Worm (Caenorhabditis elegans) whole organism, L4 larva: ENCODE measurements around the gene ama-1.

ENCODE experiments used
- F10B5.3 ChIP-seq: sonication (generic microtip); optimal IDR thresholded peaks from 2 replicates; lab custom pipeline; 2016; ENCODE audit warnings: mild to moderate bottlenecking, missing genetic modification characterization, missing compliant biosample characterization
- F26F4.8 ChIP-seq: fragments of 200-800 bp; sonication (Bioruptor generic); conservative IDR thresholded peaks from 2 replicates; pipeline ENCODE4 v1.3.6; 2022; ENCODE audit warnings: missing genetic modification characterization, missing compliant biosample characterization
- F49E8.2 ChIP-seq: sonication (generic microtip); optimal IDR thresholded peaks from 2 replicates; lab custom pipeline; 2016; ENCODE audit warnings: missing compliant biosample characterization, mild to moderate bottlenecking, missing genetic modification characterization, borderline replicate concordance
- R02D3.7 ChIP-seq: fragments of 150-350 bp; sonication (generic microtip); optimal IDR thresholded peaks from 3 replicates; lab custom pipeline; 2014; ENCODE audit warnings: missing biosample characterization, missing genetic modification characterization
- T20F7.1 ChIP-seq: fragments of 200-800 bp; sonication (Bioruptor generic); optimal IDR thresholded peaks from 2 replicates; lab custom pipeline; 2018; ENCODE audit warnings: mild to moderate bottlenecking, missing genetic modification characterization, missing compliant biosample characterization
- T26A8.4 ChIP-seq: fragments of 200-800 bp; sonication (Bioruptor generic); IDR thresholded peaks from 2 replicates; pipeline ENCODE4 v1.3.6; 2022; ENCODE audit warnings: missing genetic modification characterization, missing compliant biosample characterization
- aha-1 ChIP-seq: fragments of 150-350 bp; peaks from one replicate; lab custom pipeline; 2014; ENCODE audit warnings: missing biosample characterization, missing genetic modification characterization
- ceh-20 ChIP-seq: fragments of 200-800 bp; sonication (Bioruptor generic); IDR thresholded peaks from 2 replicates; pipeline ENCODE4 v1.3.6; 2022; ENCODE audit warnings: missing genetic modification reagents, missing genetic modification characterization, missing compliant biosample characterization
- ceh-62 ChIP-seq: sonication (generic microtip); optimal IDR thresholded peaks from 2 replicates; lab custom pipeline; 2017; ENCODE audit warnings: missing biosample characterization, missing genetic modification characterization
- cey-2 ChIP-seq: sonication (generic microtip); optimal IDR thresholded peaks from 3 replicates; lab custom pipeline; 2017; ENCODE audit warnings: missing genetic modification characterization, mild to moderate bottlenecking, missing compliant biosample characterization, antibody characterized with exemption, borderline replicate concordance; ENCODE audit not compliant: insufficient read depth
- dmd-6 ChIP-seq: fragments of 200-800 bp; sonication (Bioruptor generic); IDR thresholded peaks from 2 replicates; pipeline ENCODE4 v1.3.6; 2022; ENCODE audit warnings: missing genetic modification reagents, missing genetic modification characterization, missing compliant biosample characterization
- dmd-8 ChIP-seq: fragments of 200-800 bp; sonication (Bioruptor generic); IDR thresholded peaks from 2 replicates; pipeline ENCODE4 v1.3.6; 2022; ENCODE audit warnings: missing genetic modification characterization, missing compliant biosample characterization
- dmd-9 ChIP-seq: fragments of 200-800 bp; sonication (Bioruptor generic); IDR thresholded peaks from 2 replicates; pipeline ENCODE4 v1.3.6; 2022; ENCODE audit warnings: missing genetic modification reagents, missing genetic modification characterization, missing compliant biosample characterization
- egl-27 ChIP-seq: sonication (generic microtip); optimal IDR thresholded peaks from 3 replicates; lab custom pipeline; 2017; ENCODE audit warnings: missing biosample characterization, missing genetic modification reagents, missing genetic modification characterization
- egl-43 ChIP-seq: fragments of 200-800 bp; sonication (Bioruptor generic); IDR thresholded peaks from 2 replicates; pipeline ENCODE4 v1.3.6; 2022; ENCODE audit warnings: missing genetic modification reagents, missing genetic modification characterization, missing compliant biosample characterization
- fkh-10 ChIP-seq: fragments of 150-350 bp; optimal IDR thresholded peaks from 2 replicates; lab custom pipeline; 2014; ENCODE audit warnings: missing biosample characterization, missing genetic modification reagents, missing genetic modification characterization
- fos-1 ChIP-seq: fragments of 150-350 bp; optimal IDR thresholded peaks from 2 replicates; lab custom pipeline; 2014; ENCODE audit warnings: missing biosample characterization, missing genetic modification characterization
- hlh-11 ChIP-seq: fragments of 200-800 bp; sonication (Bioruptor generic); optimal IDR thresholded peaks from 2 replicates; lab custom pipeline; 2018; ENCODE audit warnings: mild to moderate bottlenecking, missing genetic modification characterization, missing compliant biosample characterization
- hlh-30 ChIP-seq: sonication (generic microtip); optimal IDR thresholded peaks from 2 replicates; lab custom pipeline; 2017; ENCODE audit warnings: antibody characterized with exemption, mild to moderate bottlenecking, missing genetic modification characterization, missing compliant biosample characterization; ENCODE audit not compliant: insufficient read depth
- lim-7 ChIP-seq: fragments of 200-800 bp; sonication (Bioruptor generic); IDR thresholded peaks from 2 replicates; pipeline ENCODE4 v1.3.6; 2022; ENCODE audit warnings: missing genetic modification characterization, missing compliant biosample characterization
- lin-1 ChIP-seq: fragments of 200-800 bp; sonication (Bioruptor generic); IDR thresholded peaks from 2 replicates; pipeline ENCODE4 v1.3.6; 2022; ENCODE audit warnings: missing genetic modification reagents, missing genetic modification characterization, missing compliant biosample characterization
- lin-29 ChIP-seq: fragments of 200-800 bp; sonication (Bioruptor generic); IDR thresholded peaks from 2 replicates; pipeline ENCODE4 v1.3.6; 2022; ENCODE audit warnings: missing genetic modification reagents, missing genetic modification characterization, missing compliant biosample characterization
- mdl-1 ChIP-seq, 2 experiments: fragments of 150-350 bp in 1 of 2; sonication (generic microtip) in 1 of 2; optimal IDR thresholded peaks; 2 replicates each; lab custom pipeline; 2014 to 2017; ENCODE audit warnings: missing biosample characterization in 2 of 2, missing genetic modification characterization in 2 of 2
- mdt-29 ChIP-seq: fragments of 200-800 bp; sonication (Bioruptor generic); IDR thresholded peaks from 2 replicates; pipeline ENCODE4 v1.3.6; 2022; ENCODE audit warnings: missing genetic modification reagents, missing genetic modification characterization, missing compliant biosample characterization
- mxl-2 ChIP-seq: fragments of 200-800 bp; sonication (Bioruptor generic); conservative IDR thresholded peaks from 2 replicates; pipeline ENCODE4 v1.3.6; 2022; ENCODE audit warnings: missing genetic modification reagents, missing genetic modification characterization, missing compliant biosample characterization
- mxl-3 ChIP-seq: fragments of 200-800 bp; sonication (Bioruptor generic); optimal IDR thresholded peaks from 2 replicates; lab custom pipeline; 2018; ENCODE audit warnings: mild to moderate bottlenecking, missing genetic modification characterization, missing compliant biosample characterization
- nhr-41 ChIP-seq: fragments of 200-800 bp; sonication (Bioruptor generic); IDR thresholded peaks from 2 replicates; pipeline ENCODE4 v1.3.6; 2022; ENCODE audit warnings: missing genetic modification reagents, missing genetic modification characterization, missing compliant biosample characterization
- nhr-48 ChIP-seq: sonication (generic microtip); optimal IDR thresholded peaks from 2 replicates; lab custom pipeline; 2016; ENCODE audit warnings: mild to moderate bottlenecking, missing genetic modification characterization, missing compliant biosample characterization
- nhr-77 ChIP-seq: fragments of 150-350 bp; optimal IDR thresholded peaks from 2 replicates; lab custom pipeline; 2014; ENCODE audit warnings: missing biosample characterization, missing genetic modification characterization
- php-3 ChIP-seq: fragments of 200-800 bp; sonication (Bioruptor generic); IDR thresholded peaks from 2 replicates; pipeline ENCODE4 v1.3.6; 2022; ENCODE audit warnings: missing genetic modification reagents, missing genetic modification characterization, missing compliant biosample characterization
- pqm-1 ChIP-seq: sonication (generic microtip); optimal IDR thresholded peaks from 2 replicates; lab custom pipeline; 2017; ENCODE audit warnings: missing biosample characterization, missing genetic modification characterization
- set-16 ChIP-seq: fragments of 200-800 bp; sonication (Bioruptor generic); IDR thresholded peaks from 2 replicates; pipeline ENCODE4 v1.3.6; 2022; ENCODE audit warnings: missing genetic modification reagents, missing genetic modification characterization, missing compliant biosample characterization
- skn-1 ChIP-seq: fragments of 150-350 bp; optimal IDR thresholded peaks from 2 replicates; lab custom pipeline; 2014; ENCODE audit warnings: missing biosample characterization, missing genetic modification characterization
- spr-3 ChIP-seq: fragments of 200-800 bp; sonication (Bioruptor generic); optimal IDR thresholded peaks from 2 replicates; lab custom pipeline; 2018; ENCODE audit warnings: mild to moderate bottlenecking, missing genetic modification characterization, missing compliant biosample characterization
- unc-62 ChIP-seq, 3 experiments: fragments of 150-350 bp in 1 of 3; sonication (generic microtip); optimal IDR thresholded peaks in 2 of 3; peaks in 1 of 3; 1 replicate in 1 of 3; 2 replicates in 2 of 3; lab custom pipeline; 2014 to 2017; ENCODE audit warnings: missing biosample characterization in 3 of 3, missing genetic modification characterization in 3 of 3, missing genetic modification reagents in 3 of 3, missing genotype in 1 of 3
- vab-7 ChIP-seq: fragments of 200-800 bp; sonication (Bioruptor generic); IDR thresholded peaks from 2 replicates; pipeline ENCODE4 v1.3.6; 2022; ENCODE audit warnings: missing genetic modification reagents, missing genetic modification characterization, missing compliant biosample characterization
- zfp-2 ChIP-seq: sonication (generic microtip); optimal IDR thresholded peaks from 2 replicates; lab custom pipeline; 2016; ENCODE audit warnings: mild to moderate bottlenecking, missing genetic modification characterization, missing compliant biosample characterization
- zfp-3 ChIP-seq: fragments of 200-800 bp; sonication (Bioruptor generic); conservative IDR thresholded peaks from 2 replicates; pipeline ENCODE4 v1.3.6; 2022; ENCODE audit warnings: missing genetic modification reagents, missing genetic modification characterization, missing compliant biosample characterization

Gene ama-1

ce11 chrIV:4298983-4299382, 51.1 kb downstream of the ama-1 start, which contains the start of gene F15E6.9 (continued):
- TF ChIP-seq skn-1 (tag; lab: Kevin White, UChicago): no peak
- no peak for TF ChIP-seq nhr-77 (tag; lab: Kevin White, UChicago)
- TF ChIP-seq mxl-2 (GFP tag; lab: Robert Waterston, UW): no peak

DNA sequence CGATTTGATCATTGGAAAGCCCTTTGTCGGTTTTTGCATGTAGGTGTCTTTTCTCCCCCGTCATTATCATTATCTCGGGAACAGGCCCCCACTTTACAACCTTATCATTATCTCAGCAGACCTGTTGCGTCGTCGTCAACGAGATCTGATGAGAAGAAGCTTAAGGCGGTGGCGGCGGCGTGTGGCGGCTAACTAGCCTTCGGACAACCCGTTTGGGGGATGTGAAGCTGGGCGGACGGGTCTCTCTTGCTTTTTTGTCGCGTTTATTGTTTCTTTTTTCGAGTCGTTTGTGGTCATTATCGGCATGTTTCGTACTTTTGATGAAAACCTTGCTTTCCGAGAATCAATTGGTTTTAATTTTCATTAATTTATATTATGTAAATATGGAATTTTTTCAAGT, 52.1 kb downstream of the ama-1 start:
- TF ChIP-seq hlh-30 (no peak), pqm-1 (tag; lab: Kevin White, UChicago) (no peak), vab-7 (GFP tag; lab: Robert Waterston, UW) (no peak), F10B5.3 (tag; lab: Kevin White, UChicago) (no peak), ceh-20 (GFP tag; lab: Robert Waterston, UW) (no peak), mxl-3 (GFP tag; lab: Kevin White, UChicago) (peak; percentile 30), aha-1 (tag; lab: Kevin White, UChicago) (peak; percentile 79), nhr-41 (no peak), dmd-8 (no peak), F49E8.2 (tag; lab: Kevin White, UChicago) (no peak), egl-27 (tag; lab: Kevin White, UChicago) (no peak), ceh-62 (tag; lab: Kevin White, UChicago) (no peak), zfp-2 (tag; lab: Kevin White, UChicago) (no peak), fkh-10 (GFP tag; lab: Kevin White, UChicago) (no peak), set-16 (GFP tag; lab: Robert Waterston, UW) (peak; percentile 34; the same call in 1 of the 2 replicates), egl-43 (GFP tag; lab: Robert Waterston, UW) (no peak), T26A8.4 (GFP tag; lab: Robert Waterston, UW) (peak; percentile 64), T20F7.1 (GFP tag; lab: Kevin White, UChicago) (no peak), F26F4.8 (GFP tag; lab: Robert Waterston, UW) (no peak), lim-7 (no peak), nhr-48 (tag; lab: Kevin White, UChicago) (peak; percentile 51), hlh-11 (tag; lab: Kevin White, UChicago) (peak; percentile 67), fos-1 (tag; lab: Kevin White, UChicago) (no peak), dmd-9 (GFP tag; lab: Robert Waterston, UW) (no peak), cey-2 (tag; lab: Kevin White, UChicago) (no peak), mdt-29 (GFP tag; lab: Robert Waterston, UW) (no peak), dmd-6 (GFP tag; lab: Robert Waterston, UW) (no peak)

DNA sequence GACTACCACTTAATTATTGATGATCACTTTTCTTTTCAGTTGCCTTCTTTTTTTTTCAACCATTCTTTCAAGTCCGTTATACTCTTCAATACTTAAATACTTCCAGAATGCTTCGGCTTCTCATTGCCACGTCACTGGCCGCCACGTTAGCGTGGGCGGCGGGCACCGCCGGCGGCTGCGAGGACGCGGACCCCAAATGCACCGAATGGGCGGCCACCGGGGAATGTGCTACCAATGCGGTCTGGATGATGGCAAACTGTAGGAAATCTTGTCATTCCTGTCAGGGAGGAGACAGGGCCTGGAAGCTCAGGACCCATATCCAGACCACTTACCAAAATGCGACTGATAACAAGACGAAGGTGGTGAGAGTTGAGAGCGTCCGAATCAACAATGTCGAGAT, 53.3 kb downstream of the ama-1 start, which contains the start of gene lgc-22:
Gene lgc-22 (plus strand): TSS at position 105 of the 400 bp plus-strand sequence.
- TF ChIP-seq mxl-3 (GFP tag; lab: Kevin White, UChicago): no peak
- no peak for TF ChIP-seq R02D3.7 (tag; lab: Kevin White, UChicago)
- peak; percentile 86 for TF ChIP-seq set-16 (GFP tag; lab: Robert Waterston, UW)
- TF ChIP-seq egl-43 (GFP tag; lab: Robert Waterston, UW): peak; percentile 55; the same call in 1 of the 2 replicates
- TF ChIP-seq zfp-3 (GFP tag; lab: Robert Waterston, UW): no peak
- TF ChIP-seq spr-3 (GFP tag; lab: Kevin White, UChicago): no peak
- TF ChIP-seq ceh-20 (GFP tag; lab: Robert Waterston, UW): no peak
- TF ChIP-seq dmd-9 (GFP tag; lab: Robert Waterston, UW): 0 out of 2 replicates have a peak, but pooled peaks have one; percentile 32
- TF ChIP-seq skn-1 (tag; lab: Kevin White, UChicago): no peak
- no peak for TF ChIP-seq lin-29 (GFP tag; lab: Robert Waterston, UW)

ce11 chrIV:4306317-4306716, 58.4 kb downstream of the ama-1 start:
- TF ChIP-seq F10B5.3 (tag; lab: Kevin White, UChicago): no peak
- no peak for TF ChIP-seq php-3 (GFP tag; lab: Robert Waterston, UW)
- TF ChIP-seq mdl-1 (tag; optimal IDR thresholded peaks at IDR 0.05; lab: Kevin White, UChicago): no peak
- no peak for TF ChIP-seq lin-1 (GFP tag; lab: Robert Waterston, UW)
- peak in 1 of 2 experiments; percentile 94 for TF ChIP-seq unc-62 (GFP tag; optimal IDR thresholded peaks at IDR 0.05 in 1 of 2; lab: Kevin White, UChicago)
- TF ChIP-seq unc-62 (tag; optimal IDR thresholded peaks at IDR 0.05; lab: Kevin White, UChicago): no peak
